Worm (Caenorhabditis elegans) whole organism, dauer: ENCODE results near the gene C55B6.4.

Experiments
- unc-62 ChIP-seq: sonication (generic microtip); optimal IDR thresholded peaks from 2 replicates; lab custom pipeline; 2017; ENCODE audit warnings: missing biosample characterization, missing genetic modification reagents, missing genetic modification characterization

C55B6.4 gene

ce11 chrX:7209151-7209550 is 21.6 kb upstream of the C55B6.4 start:
- TF ChIP-seq unc-62 (GFP tag; lab: Kevin White, UChicago): no peak

- no peak for TF ChIP-seq unc-62 (GFP tag; lab: Kevin White, UChicago)
Observed at ce11 chrX:7206419-7206818, 18.9 kb upstream of the C55B6.4 start, which contains the start of gene ZK867.2. Gene ZK867.2, plus strand, starts transcription at chrX:7206719.

DNA sequence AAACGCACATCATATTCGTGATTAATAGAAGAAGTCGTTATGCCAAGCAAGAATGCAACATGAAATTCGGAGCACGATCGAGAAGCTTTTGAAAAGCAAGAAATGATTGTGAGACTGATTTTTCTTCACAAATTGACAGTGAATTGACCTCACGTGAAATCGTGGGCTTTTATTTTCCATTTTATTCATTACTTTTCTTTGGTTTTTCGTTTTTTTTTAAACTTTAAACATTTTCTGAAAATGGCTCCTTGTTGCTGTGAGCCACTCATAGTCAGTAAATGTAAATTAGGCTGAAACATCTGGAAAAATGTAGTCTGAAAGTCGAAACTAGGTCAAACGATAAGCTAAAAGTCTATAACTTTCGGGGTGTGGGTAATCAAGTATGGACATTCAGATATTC is 17.7 kb upstream of the C55B6.4 start, which contains the start of gene C55B6.5:
C55B6.5 (minus strand) TSS at position 101 of the 400 bp plus-strand sequence.
- TF ChIP-seq unc-62 (GFP tag; lab: Kevin White, UChicago): no peak

- no peak for TF ChIP-seq unc-62 (GFP tag; lab: Kevin White, UChicago)
Observed at ce11 chrX:7204175-7204574, 16.7 kb upstream of the C55B6.4 start.

DNA sequence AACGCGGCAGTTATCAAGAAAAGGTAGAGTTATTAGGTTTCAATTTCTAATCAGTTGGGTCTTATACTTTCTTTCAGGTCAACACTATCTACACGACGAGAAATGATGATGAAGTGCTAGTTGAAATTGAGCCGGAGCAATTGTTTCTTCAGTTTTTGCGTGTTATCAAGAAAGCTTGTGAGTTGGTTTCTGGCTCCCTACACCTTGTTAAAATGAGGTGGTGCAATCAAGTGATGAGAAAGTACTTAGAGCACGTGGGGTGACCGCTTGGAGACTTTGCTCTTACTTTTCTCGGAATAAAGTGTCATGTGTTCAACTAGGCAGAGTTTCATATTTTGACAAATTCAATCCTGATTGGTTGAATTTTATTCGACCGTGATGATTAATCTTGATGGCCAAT is 13.0 kb upstream of the C55B6.4 start:
- no peak for TF ChIP-seq unc-62 (GFP tag; lab: Kevin White, UChicago)

DNA sequence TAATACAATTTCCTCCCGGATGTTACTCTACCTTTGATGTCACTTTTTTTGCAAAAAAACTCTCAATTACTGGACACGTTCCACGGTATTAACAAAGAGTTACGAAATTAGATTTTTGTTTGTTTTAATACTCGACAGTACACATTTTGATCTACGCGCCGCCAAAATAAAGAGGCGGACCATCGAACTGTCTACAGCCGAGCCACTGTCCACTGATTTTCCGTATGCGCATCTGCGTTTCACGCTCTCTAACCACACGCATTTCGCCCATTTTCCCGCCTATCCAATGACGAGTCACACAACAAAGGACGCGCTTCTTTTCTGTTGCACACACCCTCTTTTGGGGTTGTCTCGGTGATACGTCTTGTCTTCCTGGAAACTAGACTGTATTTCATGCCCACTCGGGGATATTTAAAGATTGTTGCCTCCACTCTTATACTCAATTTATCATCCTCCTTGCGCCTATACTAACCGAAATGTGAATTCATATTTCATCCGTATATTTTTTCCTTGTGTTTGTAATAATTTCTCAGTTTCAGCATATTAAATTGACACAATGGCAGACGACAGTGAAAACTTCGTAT is 12.4 kb upstream of the C55B6.4 start, which contains the start of gene C55B6.1:
C55B6.1 (plus strand) TSS at position 534 of the 584 bp plus-strand sequence.
- no peak for TF ChIP-seq unc-62 (GFP tag; lab: Kevin White, UChicago)

- TF ChIP-seq unc-62 (GFP tag; lab: Kevin White, UChicago): no peak
Observed at ce11 chrX:7193894-7194614, 6.6 kb upstream of the C55B6.4 start, which contains the start of gene dnj-7. Gene dnj-7, plus strand, starts transcription at chrX:7194564.

- TF ChIP-seq unc-62 (GFP tag; lab: Kevin White, UChicago): no peak
Observed at ce11 chrX:7191882-7192281, 4.4 kb upstream of the C55B6.4 start, which contains the start of gene C55B6.7. Gene C55B6.7, minus strand, starts transcription at chrX:7191982.

DNA sequence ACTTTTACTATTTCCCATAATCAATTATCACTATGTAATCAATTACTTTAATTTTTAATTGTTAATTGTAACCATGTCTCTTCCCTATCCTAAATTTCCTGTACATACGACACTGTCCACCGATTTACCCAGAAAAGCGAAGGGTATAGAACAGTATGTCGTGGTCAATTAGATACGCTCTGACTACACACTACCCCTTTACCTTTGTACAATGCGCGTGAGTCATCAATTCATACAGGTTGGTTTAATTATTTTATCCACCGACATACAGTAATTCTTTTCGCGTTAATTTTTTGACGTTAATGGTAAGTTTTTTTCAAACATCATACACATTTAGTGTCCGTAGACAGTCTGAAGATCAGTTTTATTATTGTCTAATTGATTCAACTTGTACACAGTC is 5.9 kb downstream of the C55B6.4 start:
- no peak for TF ChIP-seq unc-62 (GFP tag; lab: Kevin White, UChicago)

DNA sequence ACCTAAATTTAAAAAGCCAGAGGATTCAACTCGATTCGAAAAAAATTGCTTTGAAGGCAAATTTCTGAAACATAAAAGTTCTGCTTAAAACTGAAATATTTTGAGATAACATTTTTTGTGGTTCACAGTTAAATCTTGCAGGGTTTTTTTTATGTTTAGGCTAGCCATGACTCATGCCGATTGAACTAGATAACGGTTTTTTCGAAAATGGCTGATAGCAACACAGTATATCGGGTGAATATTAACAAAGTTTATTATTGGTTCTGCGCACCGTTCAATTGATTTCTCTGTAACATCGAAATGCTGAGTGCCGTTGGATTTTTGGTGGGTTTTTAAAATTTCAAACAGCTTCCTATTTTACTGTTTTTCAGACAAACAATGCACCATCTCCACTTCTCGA is 10.2 kb downstream of the C55B6.4 start, which contains the start of gene F43E12.1:
F43E12.1 (plus strand) TSS at position 301 of the 400 bp plus-strand sequence.
- TF ChIP-seq unc-62 (GFP tag; lab: Kevin White, UChicago): no peak

DNA sequence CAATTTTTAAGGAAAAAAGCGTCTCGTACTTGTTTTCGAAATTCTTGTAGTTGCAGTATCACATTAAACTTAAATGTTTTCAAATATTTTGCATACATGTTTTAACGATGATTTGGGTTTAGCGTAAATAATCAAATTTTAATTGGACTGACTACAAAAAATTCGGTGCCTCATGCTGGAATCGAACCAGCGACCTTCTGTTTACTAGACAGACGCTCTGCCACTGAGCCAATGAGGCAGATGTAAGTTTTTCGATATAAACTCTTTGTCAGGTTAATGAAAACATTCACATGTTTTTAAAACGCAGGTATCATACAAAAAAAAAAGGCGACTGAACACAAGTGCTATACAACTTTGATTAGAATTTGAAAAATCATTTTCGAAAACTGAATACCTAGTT is 10.7 kb downstream of the C55B6.4 start:
- TF ChIP-seq unc-62 (GFP tag; lab: Kevin White, UChicago): no peak

- TF ChIP-seq unc-62 (GFP tag; lab: Kevin White, UChicago): no peak
Observed at ce11 chrX:7175389-7175788, 12.1 kb downstream of the C55B6.4 start.

- no peak for TF ChIP-seq unc-62 (GFP tag; lab: Kevin White, UChicago)
Observed at ce11 chrX:7170575-7171297, 16.8 kb downstream of the C55B6.4 start, which contains the start of gene bar-1. Gene bar-1, minus strand, starts transcription at chrX:7170625.

DNA sequence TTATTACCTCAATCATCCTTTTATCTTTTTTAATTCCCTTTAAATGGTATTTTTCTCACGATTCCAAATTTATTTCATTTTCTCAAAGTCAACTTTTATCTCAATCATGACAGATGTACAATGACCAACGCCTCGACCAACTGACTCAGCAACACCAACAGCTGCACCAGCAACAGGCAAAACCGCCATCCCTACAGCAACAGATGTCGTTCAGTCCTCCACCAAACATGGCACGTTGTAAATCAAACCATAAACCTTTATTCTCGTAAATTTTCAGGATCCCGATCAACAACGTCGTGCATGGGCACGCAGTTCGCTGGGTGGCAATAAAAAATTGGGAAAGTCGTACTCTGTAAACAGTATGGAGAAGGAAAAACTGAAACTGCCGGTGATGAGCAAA is 24.7 kb downstream of the C55B6.4 start:
- TF ChIP-seq unc-62 (GFP tag; lab: Kevin White, UChicago): no peak

DNA sequence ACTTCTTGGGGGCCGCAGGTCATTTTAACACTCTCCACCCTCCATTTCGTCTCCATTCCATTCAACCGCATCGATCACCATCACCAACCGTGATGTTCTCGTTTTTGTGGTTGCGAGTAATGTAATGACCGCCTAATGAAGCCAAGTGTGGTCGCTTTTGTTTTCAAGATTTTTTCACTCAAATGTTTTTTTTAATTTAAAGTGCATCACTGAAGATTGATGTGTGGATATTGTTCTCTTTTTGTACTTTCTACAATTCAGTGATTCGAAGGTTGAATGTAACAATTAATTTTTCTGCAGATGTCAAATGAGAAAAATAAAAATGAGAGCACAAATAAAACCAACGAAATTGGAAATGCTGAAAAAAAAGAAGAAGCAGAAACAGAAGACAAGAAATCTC is 28.8 kb downstream of the C55B6.4 start, which contains the start of gene pgp-10:
pgp-10 (plus strand) TSS at position 301 of the 400 bp plus-strand sequence.
- no peak for TF ChIP-seq unc-62 (GFP tag; lab: Kevin White, UChicago)

DNA sequence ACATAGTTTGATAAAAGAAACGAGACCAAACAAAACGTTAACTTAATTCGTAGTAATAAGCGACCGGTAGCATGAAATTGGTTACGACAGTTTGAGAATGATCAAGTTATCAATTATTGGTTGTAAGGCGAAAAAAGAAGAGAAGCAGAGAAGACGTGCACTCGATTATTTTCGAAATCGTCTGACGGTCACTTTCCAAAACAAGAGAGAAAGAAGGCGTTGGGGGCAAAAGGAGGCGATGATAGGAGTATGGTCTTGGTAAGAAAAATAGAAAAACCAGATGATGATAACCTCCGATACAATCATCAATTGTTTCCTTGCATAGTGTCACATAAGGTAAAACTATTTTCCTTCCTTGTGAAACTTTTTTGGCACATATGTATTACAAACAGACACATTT is 30.0 kb downstream of the C55B6.4 start:
- no peak for TF ChIP-seq unc-62 (GFP tag; lab: Kevin White, UChicago)
